Worm (Caenorhabditis elegans) whole organism, early embryonic: Measurements from ENCODE around the gene C08E8.3.

ENCODE experiments used
- B0310.2 ChIP-seq: sonication (generic microtip); optimal IDR thresholded peaks from 2 replicates; lab custom pipeline; 2016; ENCODE audit warnings: mild to moderate bottlenecking, missing genetic modification characterization, missing compliant biosample characterization
- ama-1 ChIP-seq: fragments of 150-350 bp; optimal IDR thresholded peaks from 2 replicates; lab custom pipeline; 2014
- ets-7 ChIP-seq: sonication (generic microtip); optimal IDR thresholded peaks from 2 replicates; lab custom pipeline; 2016; ENCODE audit warnings: missing genotype, missing genetic modification characterization, missing compliant biosample characterization
- flt-1 ChIP-seq: fragments of 200-800 bp; sonication (Bioruptor generic); IDR thresholded peaks from 2 replicates; pipeline ENCODE4 v1.3.6; 2022; ENCODE audit warnings: missing genetic modification characterization, missing compliant biosample characterization
- tbx-11 ChIP-seq: fragments of 200-800 bp; sonication (Bioruptor generic); IDR thresholded peaks from 2 replicates; pipeline ENCODE4 v1.3.6; 2022; ENCODE audit warnings: missing genetic modification characterization, missing compliant biosample characterization
- tra-4 ChIP-seq: sonication (generic microtip); optimal IDR thresholded peaks from 2 replicates; lab custom pipeline; 2017; ENCODE audit warnings: missing genetic modification characterization, missing compliant biosample characterization

DNA sequence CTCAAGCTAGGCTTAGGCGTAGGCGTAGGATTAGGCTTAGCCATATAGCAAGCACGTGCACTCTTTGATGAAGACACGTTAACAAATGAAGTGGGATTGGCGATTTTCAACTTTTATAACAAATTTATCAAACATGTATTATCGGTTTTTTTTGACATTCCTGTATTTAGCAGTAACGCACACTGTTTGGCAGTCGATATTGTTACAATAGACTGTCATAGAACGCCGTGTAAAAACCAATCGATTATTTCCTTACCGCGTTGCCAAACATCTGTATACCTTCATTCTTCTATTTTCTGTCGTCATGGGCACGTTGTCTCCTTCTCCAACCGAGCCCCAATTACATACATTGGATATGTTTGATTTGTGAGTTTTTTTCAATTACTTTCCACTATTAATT is 31.6 kb upstream of the C08E8.3 start, which contains the start of gene fbxb-119:
- TF ChIP-seq ama-1 = no peak
- TF ChIP-seq flt-1 (GFP tag; lab: Robert Waterston, UW) = no peak
- TF ChIP-seq ets-7 (tag; lab: Kevin White, UChicago) = no peak
- no peak for TF ChIP-seq tbx-11 (GFP tag; lab: Robert Waterston, UW)
- TF ChIP-seq B0310.2 (tag; lab: Kevin White, UChicago) = no peak
- no peak for TF ChIP-seq tra-4 (tag; lab: Kevin White, UChicago)
